Worm (Caenorhabditis elegans): Measurements from ENCODE around the gene Y37D8A.8.

The Y37D8A.8 gene

ce11 chrIII:12856628-12857027, 8.1 kb upstream of the Y37D8A.8 start, which contains the start of gene Y37D8A.26:
Gene Y37D8A.26, minus strand, starts transcription at chrIII:12856728.
- TF ChIP-seq lsy-12 (tag; optimal IDR thresholded peaks at IDR 0.05) (no peak), fos-1 (tag; optimal IDR thresholded peaks at IDR 0.05) (no peak), elt-1 (tag; optimal IDR thresholded peaks at IDR 0.05) (no peak)

- TF ChIP-seq nhr-25 (tag; optimal IDR thresholded peaks at IDR 0.05), result peak; percentile 28
- TF ChIP-seq ceh-16 (tag; optimal IDR thresholded peaks at IDR 0.05), result no peak
- no peak for TF ChIP-seq nhr-11 (tag; optimal IDR thresholded peaks at IDR 0.05)
- TF ChIP-seq nfya-1 (tag; optimal IDR thresholded peaks at IDR 0.05; ENCODE audit: insufficient read depth), result no peak
- TF ChIP-seq sea-2 (GFP tag; optimal IDR thresholded peaks at IDR 0.05), result no peak
Observed at ce11 chrIII:12860119-12860518, 4.6 kb upstream of the Y37D8A.8 start.

ce11 chrIII:12870060-12870696, 5.4 kb downstream of the Y37D8A.8 start, which contains the start of gene Y37D8A.6:
Gene Y37D8A.6, minus strand, starts transcription at chrIII:12870297.
- TF ChIP-seq nfya-1 (tag; optimal IDR thresholded peaks at IDR 0.05; ENCODE audit: insufficient read depth), result peak; percentile 24
- TF ChIP-seq ceh-9 (tag; optimal IDR thresholded peaks at IDR 0.05), result no peak
- TF ChIP-seq lin-15B (tag; optimal IDR thresholded peaks at IDR 0.05), result peak; percentile 15
- TF ChIP-seq hmg-11 (tag; optimal IDR thresholded peaks at IDR 0.05), result peak; percentile 52
- TF ChIP-seq nhr-43 (tag; optimal IDR thresholded peaks at IDR 0.05; ENCODE audit: poor library complexity, severe bottlenecking), result peak; percentile 4

ce11 chrIII:12874606-12875066, 9.9 kb downstream of the Y37D8A.8 start, which contains the start of the genes mrg-1 and spcs-2:
Gene mrg-1, minus strand, starts transcription at chrIII:12874656.
Gene spcs-2, plus strand, starts transcription at chrIII:12875031.
- TF ChIP-seq ZK546.5 (tag; optimal IDR thresholded peaks at IDR 0.05), result no peak
- TF ChIP-seq elt-2 (tag; optimal IDR thresholded peaks at IDR 0.05), result peak; percentile 55
- TF ChIP-seq daf-12 (tag; optimal IDR thresholded peaks at IDR 0.05), result no peak
- no peak for TF ChIP-seq nhr-76 (tag; optimal IDR thresholded peaks at IDR 0.05)
- no peak for TF ChIP-seq elt-3 (tag; optimal IDR thresholded peaks at IDR 0.05)
- no peak for TF ChIP-seq ceh-16 (tag; optimal IDR thresholded peaks at IDR 0.05)
- TF ChIP-seq zag-1 (tag; optimal IDR thresholded peaks at IDR 0.05), result peak; percentile 11
- peak; percentile 93 for TF ChIP-seq nhr-43 (tag; optimal IDR thresholded peaks at IDR 0.05; ENCODE audit: poor library complexity, severe bottlenecking)
- peak; percentile 88 for TF ChIP-seq lin-39 (tag; optimal IDR thresholded peaks at IDR 0.05)
- TF ChIP-seq ztf-11 (tag; optimal IDR thresholded peaks at IDR 0.05), result no peak
- TF ChIP-seq lsy-12 (tag; optimal IDR thresholded peaks at IDR 0.05), result peak; percentile 77
- TF ChIP-seq unc-62 (GFP tag; optimal IDR thresholded peaks at IDR 0.05), result no peak
- peak; percentile 93 for TF ChIP-seq ceh-28 (tag; optimal IDR thresholded peaks at IDR 0.05)
- TF ChIP-seq snpc-4 (tag; optimal IDR thresholded peaks at IDR 0.05), result peak; percentile 85
- TF ChIP-seq nhr-67 (tag; optimal IDR thresholded peaks at IDR 0.05), result peak; percentile 16
- TF ChIP-seq skn-1 (tag; optimal IDR thresholded peaks at IDR 0.05), result peak; percentile 70
- peak; percentile 63 for TF ChIP-seq ceh-82 (tag; optimal IDR thresholded peaks at IDR 0.05)
- TF ChIP-seq fos-1 (tag; optimal IDR thresholded peaks at IDR 0.05), result peak; percentile 39
- peak; percentile 73 for TF ChIP-seq egl-27 (tag; optimal IDR thresholded peaks at IDR 0.05)
- peak; percentile 77 for TF ChIP-seq tbx-2 (tag; optimal IDR thresholded peaks at IDR 0.05)
- TF ChIP-seq pqm-1 (tag; optimal IDR thresholded peaks at IDR 0.05), result peak; percentile 20
- peak; percentile 85 for TF ChIP-seq nhr-25 (tag; optimal IDR thresholded peaks at IDR 0.05)
- TF ChIP-seq eor-1 (tag; optimal IDR thresholded peaks at IDR 0.05), result no peak
- TF ChIP-seq elt-1 (tag; optimal IDR thresholded peaks at IDR 0.05), result peak; percentile 40
- peak; percentile 52 for TF ChIP-seq egl-5 (tag; optimal IDR thresholded peaks at IDR 0.05)
- no peak for TF ChIP-seq nhr-11 (tag; optimal IDR thresholded peaks at IDR 0.05)
- TF ChIP-seq nhr-12 (tag; optimal IDR thresholded peaks at IDR 0.05), result no peak
- TF ChIP-seq jun-1 (tag; optimal IDR thresholded peaks at IDR 0.05), result peak; percentile 54
- TF ChIP-seq ama-1 (optimal IDR thresholded peaks at IDR 0.05), result no peak
- no peak for TF ChIP-seq ztf-4 (tag; optimal IDR thresholded peaks at IDR 0.05)
- TF ChIP-seq mml-1 (tag; optimal IDR thresholded peaks at IDR 0.05), result no peak
- TF ChIP-seq fkh-2 (tag; optimal IDR thresholded peaks at IDR 0.05), result no peak
- TF ChIP-seq unc-39 (tag; optimal IDR thresholded peaks at IDR 0.05), result no peak
- peak; percentile 14 for TF ChIP-seq nhr-77 (tag; optimal IDR thresholded peaks at IDR 0.05)
- peak; percentile 28 for TF ChIP-seq sea-2 (GFP tag; optimal IDR thresholded peaks at IDR 0.05)
- peak; percentile 83 for TF ChIP-seq R02D3.7 (tag; optimal IDR thresholded peaks at IDR 0.05)
- TF ChIP-seq nhr-237 (tag; optimal IDR thresholded peaks at IDR 0.05), result no peak
- TF ChIP-seq lin-15B (tag; optimal IDR thresholded peaks at IDR 0.05), result peak; percentile 84
- TF ChIP-seq nfya-1 (tag; optimal IDR thresholded peaks at IDR 0.05; ENCODE audit: insufficient read depth), result peak; percentile 88
- no peak for TF ChIP-seq ceh-9 (tag; optimal IDR thresholded peaks at IDR 0.05)
- peak; percentile 21 for TF ChIP-seq fkh-10 (GFP tag; optimal IDR thresholded peaks at IDR 0.05)
- TF ChIP-seq aly-2 (tag; optimal IDR thresholded peaks at IDR 0.05), result no peak
- TF ChIP-seq nhr-23 (tag; optimal IDR thresholded peaks at IDR 0.05), result peak; percentile 90
- TF ChIP-seq pha-4 (tag; optimal IDR thresholded peaks at IDR 0.05), result peak; percentile 91
